Fruit fly (Drosophila melanogaster) whole organism, embryonic: ENCODE measurements around the gene CG11374.

Experiments used
- Abd-B ChIP-seq: fragments of 200-800 bp; sonication (Bioruptor generic); optimal IDR thresholded peaks from 2 replicates; lab custom pipeline; 2018; ENCODE audit warnings: missing biosample characterization, mild to moderate bottlenecking, missing genetic modification characterization, moderate library complexity
- BEAF-32 ChIP-seq: fragments of 200-800 bp; sonication (Bioruptor generic); optimal IDR thresholded peaks from 3 replicates; lab custom pipeline; 2017; ENCODE audit warnings: missing biosample characterization, missing genetic modification characterization, mild to moderate bottlenecking, moderate library complexity, missing genetic modification reagents
- CG11398 ChIP-seq: fragments of 200-800 bp; sonication (Bioruptor generic); optimal IDR thresholded peaks from 2 replicates; lab custom pipeline; 2016; ENCODE audit warnings: missing biosample characterization, missing genetic modification characterization
- CG11695 ChIP-seq: fragments of 200-800 bp; sonication (Bioruptor generic); IDR thresholded peaks from 3 replicates; pipeline ENCODE4 v1.3.6; 2022; ENCODE audit warnings: missing biosample characterization, missing genetic modification characterization
- CG12104 ChIP-seq: fragments of 200-800 bp; sonication (Bioruptor generic); optimal IDR thresholded peaks from 3 replicates; lab custom pipeline; 2016; ENCODE audit warnings: missing biosample characterization, missing genetic modification characterization
- CG13894 ChIP-seq: fragments of 200-800 bp; sonication (Bioruptor generic); optimal IDR thresholded peaks from 3 replicates; lab custom pipeline; 2018; ENCODE audit warnings: missing biosample characterization, mild to moderate bottlenecking, missing genetic modification characterization, moderate library complexity
- CG15514 ChIP-seq: fragments of 200-800 bp; sonication (Bioruptor generic); optimal IDR thresholded peaks from 3 replicates; lab custom pipeline; 2017; ENCODE audit warnings: missing biosample characterization, missing genetic modification characterization, mild to moderate bottlenecking, moderate library complexity, missing genetic modification reagents
- CG18599 ChIP-seq: fragments of 200-800 bp; sonication (Bioruptor generic); optimal IDR thresholded peaks from 3 replicates; lab custom pipeline; 2017; ENCODE audit warnings: missing biosample characterization, missing genetic modification characterization, mild to moderate bottlenecking, moderate library complexity, missing genetic modification reagents
- CG3163 ChIP-seq: fragments of 200-800 bp; sonication (Bioruptor generic); optimal IDR thresholded peaks from 3 replicates; lab custom pipeline; 2016; ENCODE audit warnings: missing biosample characterization, missing genetic modification characterization
- CG32532 ChIP-seq: fragments of 200-800 bp; sonication (Bioruptor generic); IDR thresholded peaks from 2 replicates; pipeline ENCODE4 v1.3.6; 2022; ENCODE audit warnings: missing biosample characterization, missing genetic modification characterization
- CG33213 ChIP-seq: fragments of 200-800 bp; sonication (Bioruptor generic); optimal IDR thresholded peaks from 3 replicates; lab custom pipeline; 2016; ENCODE audit warnings: missing biosample characterization, missing genetic modification characterization
- CG4282 ChIP-seq: fragments of 200-800 bp; sonication (Bioruptor generic); optimal IDR thresholded peaks from 2 replicates; lab custom pipeline; 2016; ENCODE audit warnings: missing biosample characterization, missing genetic modification characterization
- CG4328 ChIP-seq: fragments of 200-800 bp; sonication (Bioruptor generic); optimal IDR thresholded peaks from 3 replicates; lab custom pipeline; 2017; ENCODE audit warnings: missing biosample characterization, missing genetic modification reagents, missing genetic modification characterization
- CG5180 ChIP-seq: fragments of 200-800 bp; sonication (Bioruptor generic); optimal IDR thresholded peaks from 3 replicates; lab custom pipeline; 2017; ENCODE audit warnings: missing biosample characterization, missing genetic modification characterization, mild to moderate bottlenecking, moderate library complexity, missing genetic modification reagents
- CG8765 ChIP-seq: fragments of 200-800 bp; sonication (Bioruptor generic); IDR thresholded peaks from 2 replicates; pipeline ENCODE4 v1.3.6; 2022; ENCODE audit warnings: missing biosample characterization, missing genetic modification characterization
- CG8944 ChIP-seq: fragments of 200-800 bp; sonication (Bioruptor generic); optimal IDR thresholded peaks from 3 replicates; lab custom pipeline; 2016; ENCODE audit warnings: missing biosample characterization, missing genetic modification characterization
- CTCF ChIP-seq: fragments of 200-800 bp; sonication (Bioruptor generic); optimal IDR thresholded peaks from 2 replicates; lab custom pipeline; 2017; ENCODE audit warnings: missing biosample characterization, mild to moderate bottlenecking, missing genetic modification characterization, moderate library complexity
- CrebB ChIP-seq: fragments of 200-800 bp; sonication (Bioruptor generic); optimal IDR thresholded peaks from 3 replicates; lab custom pipeline; 2018; ENCODE audit warnings: missing biosample characterization, mild to moderate bottlenecking, missing genetic modification characterization
- E2f2 ChIP-seq: fragments of 200-800 bp; sonication (Bioruptor generic); IDR thresholded peaks from 2 replicates; pipeline ENCODE4 v1.3.6; 2022; ENCODE audit warnings: missing biosample characterization, missing genetic modification characterization
- HLH54F ChIP-seq: fragments of 200-800 bp; sonication (Bioruptor generic); optimal IDR thresholded peaks from 3 replicates; lab custom pipeline; 2016; ENCODE audit warnings: missing biosample characterization, missing genetic modification characterization
- Hr39 ChIP-seq: fragments of >200 bp; optimal IDR thresholded peaks from 2 replicates; lab custom pipeline; 2017
- Lpt ChIP-seq: fragments of >200 bp; optimal IDR thresholded peaks from 2 replicates; lab custom pipeline; 2018; ENCODE audit warnings: missing biosample characterization, missing genetic modification characterization
- MESR4 ChIP-seq: fragments of 200-800 bp; sonication (Bioruptor generic); optimal IDR thresholded peaks from 2 replicates; lab custom pipeline; 2018; ENCODE audit warnings: missing biosample characterization, mild to moderate bottlenecking, missing genetic modification characterization, moderate library complexity
- Ptx1 ChIP-seq: fragments of 200-800 bp; sonication (Bioruptor generic); IDR thresholded peaks from 2 replicates; pipeline ENCODE4 v1.3.6; 2022; ENCODE audit warnings: missing biosample characterization, missing genetic modification characterization
- Ssrp ChIP-seq: fragments of 200-800 bp; sonication (Bioruptor generic); optimal IDR thresholded peaks from 2 replicates; lab custom pipeline; 2018; ENCODE audit warnings: missing biosample characterization, mild to moderate bottlenecking, missing genetic modification characterization, moderate library complexity
- ab ChIP-seq: fragments of 200-800 bp; sonication (Bioruptor generic); optimal IDR thresholded peaks from 2 replicates; lab custom pipeline; 2016; ENCODE audit warnings: missing biosample characterization, missing genetic modification characterization
- abd-A ChIP-seq: fragments of 200-800 bp; sonication (Bioruptor generic); optimal IDR thresholded peaks from 3 replicates; lab custom pipeline; 2019; ENCODE audit warnings: missing biosample characterization, mild to moderate bottlenecking, missing genetic modification characterization, moderate library complexity
- amos ChIP-seq: fragments of 200-800 bp; sonication (Bioruptor generic); IDR thresholded peaks from 2 replicates; pipeline ENCODE4 v1.3.6; 2022; ENCODE audit warnings: missing biosample characterization, missing genetic modification characterization; ENCODE audit not compliant: partially characterized antibody
- bbx ChIP-seq: fragments of 200-800 bp; sonication (Bioruptor generic); IDR thresholded peaks from 2 replicates; pipeline ENCODE4 v1.3.6; 2022; ENCODE audit warnings: missing biosample characterization, missing genetic modification characterization; ENCODE audit not compliant: partially characterized antibody
- bigmax ChIP-seq: fragments of 200-800 bp; sonication (Bioruptor generic); optimal IDR thresholded peaks from 2 replicates; lab custom pipeline; 2018; ENCODE audit warnings: missing biosample characterization, mild to moderate bottlenecking, missing genetic modification characterization
- ci ChIP-seq: fragments of 200-800 bp; sonication (Bioruptor generic); IDR thresholded peaks from 3 replicates; pipeline ENCODE4 v1.3.6; 2022; ENCODE audit warnings: missing biosample characterization, missing genetic modification characterization
- disco-r ChIP-seq: fragments of 200-800 bp; sonication (Bioruptor generic); optimal IDR thresholded peaks from 2 replicates; lab custom pipeline; 2016; ENCODE audit warnings: missing biosample characterization, missing genetic modification characterization
- fd3F ChIP-seq: fragments of 200-800 bp; sonication (Bioruptor generic); optimal IDR thresholded peaks from 2 replicates; lab custom pipeline; 2018; ENCODE audit warnings: missing biosample characterization, mild to moderate bottlenecking, missing genetic modification characterization, moderate library complexity
- fd64A ChIP-seq: fragments of 200-800 bp; sonication (Bioruptor generic); optimal IDR thresholded peaks from 3 replicates; lab custom pipeline; 2018; ENCODE audit warnings: missing biosample characterization, mild to moderate bottlenecking, missing genetic modification characterization
- gcm2 ChIP-seq: fragments of 200-800 bp; sonication (Bioruptor generic); optimal IDR thresholded peaks from 2 replicates; lab custom pipeline; 2016; ENCODE audit warnings: missing biosample characterization, missing genetic modification characterization
- ken ChIP-seq: fragments of 200-800 bp; sonication (Bioruptor generic); IDR thresholded peaks from 3 replicates; pipeline ENCODE4 v1.3.6; 2022; ENCODE audit warnings: missing biosample characterization, missing genetic modification characterization
- odd ChIP-seq: fragments of 200-800 bp; sonication (Bioruptor generic); optimal IDR thresholded peaks from 2 replicates; lab custom pipeline; 2017; ENCODE audit warnings: missing biosample characterization, mild to moderate bottlenecking, missing genetic modification characterization
- pfk ChIP-seq: fragments of 200-800 bp; sonication (Bioruptor generic); optimal IDR thresholded peaks from 2 replicates; lab custom pipeline; 2018; ENCODE audit warnings: missing biosample characterization, mild to moderate bottlenecking, missing genetic modification characterization, moderate library complexity
- prd ChIP-seq, 3 experiments: fragments of >200 bp in 2 of 3; fragments of 200-800 bp in 1 of 3; sonication (Bioruptor generic) in 1 of 3; optimal IDR thresholded peaks in 2 of 3; IDR thresholded peaks in 1 of 3; 2 replicates in 2 of 3; 3 replicates in 1 of 3; pipeline versions ENCODE4 v1.3.6 to Lab custom; 2017 to 2022; ENCODE audit warnings: missing biosample characterization in 1 of 3, missing genetic modification characterization in 1 of 3
- pros ChIP-seq: fragments of 200-800 bp; sonication (Bioruptor generic); optimal IDR thresholded peaks from 3 replicates; lab custom pipeline; 2019; ENCODE audit warnings: missing biosample characterization, mild to moderate bottlenecking, missing genetic modification characterization, moderate library complexity
- pzg ChIP-seq: fragments of 200-800 bp; sonication (Bioruptor generic); optimal IDR thresholded peaks from 3 replicates; lab custom pipeline; 2018; ENCODE audit warnings: missing biosample characterization, mild to moderate bottlenecking, missing genetic modification characterization, moderate library complexity
- slou ChIP-seq: fragments of 200-800 bp; sonication (Bioruptor generic); optimal IDR thresholded peaks from 3 replicates; lab custom pipeline; 2016; ENCODE audit warnings: missing biosample characterization, missing genetic modification characterization
- sna ChIP-seq: fragments of 200-800 bp; sonication (Bioruptor generic); IDR thresholded peaks from 2 replicates; pipeline ENCODE4 v1.3.6; 2022; ENCODE audit warnings: missing biosample characterization, missing genetic modification characterization; ENCODE audit not compliant: partially characterized antibody
- sug ChIP-seq: fragments of 200-800 bp; optimal IDR thresholded peaks from 2 replicates; lab custom pipeline; 2019; ENCODE audit warnings: missing biosample characterization, mild to moderate bottlenecking, missing genetic modification characterization, moderate library complexity
- unc-4 ChIP-seq: fragments of 200-800 bp; sonication (Bioruptor generic); IDR thresholded peaks from 2 replicates; pipeline ENCODE4 v1.3.6; 2022; ENCODE audit warnings: missing biosample characterization, missing genetic modification characterization; ENCODE audit not compliant: partially characterized antibody
- vfl ChIP-seq: fragments of 200-800 bp; sonication (Bioruptor generic); optimal IDR thresholded peaks from 2 replicates; lab custom pipeline; 2016; ENCODE audit warnings: missing biosample characterization, missing genetic modification characterization
- wek ChIP-seq: fragments of 200-800 bp; sonication (Bioruptor generic); optimal IDR thresholded peaks from 3 replicates; lab custom pipeline; 2018; ENCODE audit warnings: missing biosample characterization, mild to moderate bottlenecking, missing genetic modification characterization, moderate library complexity
- zfh1 ChIP-seq: fragments of 200-800 bp; sonication (Bioruptor generic); IDR thresholded peaks from 3 replicates; pipeline ENCODE4 v1.3.6; 2022; ENCODE audit warnings: missing biosample characterization, missing genetic modification characterization

CG11374 gene

dm6 chr2L:107476-108436 lies 31.6 kb downstream of the CG11374 start (continued):
- TF ChIP-seq Ssrp, result no peak
- TF ChIP-seq disco-r, result no peak
- TF ChIP-seq fd64A (GFP tag; lab: Kevin White, UChicago), result no peak
- TF ChIP-seq prd (optimal IDR thresholded peaks at IDR 0.05; lab: Kevin White, UChicago), result no peak
- no peak for TF ChIP-seq prd (GFP tag; IDR thresholded peaks at IDR 0.05; lab: Robert Waterston, UW)
- peak; percentile 82 for TF ChIP-seq pros
- TF ChIP-seq CG11398 (GFP tag; lab: Kevin White, UChicago), result no peak
- peak; percentile 98 for TF ChIP-seq CG3163
- no peak for TF ChIP-seq CTCF (GFP tag; lab: Kevin White, UChicago)
- TF ChIP-seq bigmax (GFP tag; lab: Kevin White, UChicago), result no peak
- peak; percentile 17 for TF ChIP-seq CG4282
- TF ChIP-seq CG18599 (GFP tag; lab: Kevin White, UChicago), result peak; percentile 54
- TF ChIP-seq BEAF-32 (GFP tag; lab: Kevin White, UChicago), result peak; percentile 17
- TF ChIP-seq HLH54F, result no peak
- peak; percentile 52 for TF ChIP-seq unc-4 (GFP tag; lab: Robert Waterston, UW)
- no peak for TF ChIP-seq CG8944 (GFP tag; lab: Kevin White, UChicago)
- no peak for TF ChIP-seq vfl (GFP tag; lab: Kevin White, UChicago)
- no peak for TF ChIP-seq Abd-B (GFP tag; lab: Kevin White, UChicago)
- TF ChIP-seq sug (tag; lab: Kevin White, UChicago), result peak; percentile 2
- TF ChIP-seq gcm2 (GFP tag; lab: Kevin White, UChicago), result no peak
- TF ChIP-seq CG15514 (GFP tag; lab: Kevin White, UChicago), result peak; percentile 99
- peak; percentile 87 for TF ChIP-seq CG11695 (GFP tag; lab: Robert Waterston, UW)
- TF ChIP-seq CG4328 (GFP tag; lab: Kevin White, UChicago), result no peak
- TF ChIP-seq bbx (GFP tag; lab: Robert Waterston, UW), result peak; percentile 43; the same call in 1 of the 2 replicates
- no peak for TF ChIP-seq CG12104 (GFP tag; lab: Kevin White, UChicago)
- peak; percentile 80 for TF ChIP-seq CG13894 (tag; lab: Kevin White, UChicago)
- peak; percentile 17; the same call in 1 of the 2 replicates for TF ChIP-seq amos (GFP tag; lab: Robert Waterston, UW)
- TF ChIP-seq abd-A (tag; lab: Kevin White, UChicago), result peak; percentile 85
- TF ChIP-seq pfk (GFP tag; lab: Kevin White, UChicago), result peak; percentile 10
- no peak for TF ChIP-seq slou (GFP tag; lab: Kevin White, UChicago)
- no peak for TF ChIP-seq zfh1
- TF ChIP-seq Hr39 (lab: Kevin White, UChicago), result no peak
- TF ChIP-seq sna (GFP tag; lab: Robert Waterston, UW), result peak; percentile 54
- TF ChIP-seq E2f2 (GFP tag; lab: Robert Waterston, UW), result peak; percentile 59
- no peak; the same call in 2 of the 3 replicates for TF ChIP-seq ken
- TF ChIP-seq CG8765 (GFP tag; lab: Robert Waterston, UW), result no peak
- peak; percentile 61 for TF ChIP-seq MESR4 (GFP tag; lab: Kevin White, UChicago)
- TF ChIP-seq ci (GFP tag; lab: Robert Waterston, UW), result 0 out of 3 replicates have a peak, but pooled peaks have one; percentile 39
- no peak for TF ChIP-seq wek (GFP tag; lab: Kevin White, UChicago)
- TF ChIP-seq CG33213 (GFP tag; lab: Kevin White, UChicago), result no peak
- no peak for TF ChIP-seq odd (GFP tag; lab: Kevin White, UChicago)
- peak; percentile 63 for TF ChIP-seq pzg (GFP tag; lab: Kevin White, UChicago)
- TF ChIP-seq ab (GFP tag; lab: Kevin White, UChicago), result no peak
- TF ChIP-seq CrebB (tag; lab: Kevin White, UChicago), result peak; percentile 25
- peak; percentile 46; the same call in 1 of the 2 replicates for TF ChIP-seq CG32532 (GFP tag; lab: Robert Waterston, UW)
- TF ChIP-seq fd3F (GFP tag; lab: Kevin White, UChicago), result no peak
- no peak for TF ChIP-seq Lpt
- TF ChIP-seq Ptx1, result no peak
- peak; percentile 45 for TF ChIP-seq CG5180 (GFP tag; lab: Kevin White, UChicago)
